Worm (Caenorhabditis elegans): ENCODE data around the gene E02H1.6.

- TF ChIP-seq fos-1 (tag; optimal IDR thresholded peaks at IDR 0.05) (no peak), nhr-77 (tag; optimal IDR thresholded peaks at IDR 0.05) (no peak), unc-39 (tag; optimal IDR thresholded peaks at IDR 0.05) (no peak), nhr-237 (tag; optimal IDR thresholded peaks at IDR 0.05) (no peak), unc-62 (GFP tag; optimal IDR thresholded peaks at IDR 0.05) (no peak)
These were observed 25.4 kb downstream of the E02H1.6 start for ce11 chrII:9621913-9622348.
